Worm (Caenorhabditis elegans): Measurements from ENCODE around the gene grl-13.

- TF ChIP-seq him-1 (tag; optimal IDR thresholded peaks at IDR 0.05) = no peak
- TF ChIP-seq dao-5 (tag; optimal IDR thresholded peaks at IDR 0.05) = no peak
Measured at ce11 chrV:4387402-4387801, 23.0 kb upstream of the grl-13 start, which contains the start of gene F13A2.9.

Measured in whole organism, L4/young adult.